Fruit fly (Drosophila melanogaster): ENCODE results near the gene CG16711.

CG16711 gene

dm6 chr3L:9718929-9719328 is 14.8 kb downstream of the CG16711 start, which contains the start of the genes CG18178 and CG14174 (continued):
- TF ChIP-seq Oli (tag; optimal IDR thresholded peaks at IDR 0.05) (peak; percentile 68), br (optimal IDR thresholded peaks at IDR 0.05) (no peak), psq (GFP tag; optimal IDR thresholded peaks at IDR 0.05) (peak; percentile 12), rib (GFP tag; IDR thresholded peaks at IDR 0.05) (no peak), CG9797 (GFP tag; optimal IDR thresholded peaks at IDR 0.05) (peak; percentile 64), trh (GFP tag; optimal IDR thresholded peaks at IDR 0.05) (no peak), CG10274 (GFP tag; optimal IDR thresholded peaks at IDR 0.05) (no peak), onecut (GFP tag; IDR thresholded peaks at IDR 0.05) (peak; percentile 31; the same call in 1 of the 2 replicates), Ets65A (GFP tag) (peak; percentile 64), ci (GFP tag; IDR thresholded peaks at IDR 0.05) (peak; percentile 44; the same call in 1 of the 3 replicates), klu (GFP tag; IDR thresholded peaks at IDR 0.05) (no peak; the same call in 1 of the 2 replicates), Dll (GFP tag; IDR thresholded peaks at IDR 0.05; ENCODE audit: partially characterized antibody) (peak; percentile 66), cg (GFP tag; optimal IDR thresholded peaks at IDR 0.05) (no peak), pnt (GFP tag; optimal IDR thresholded peaks at IDR 0.05) (no peak), zen2 (GFP tag; IDR thresholded peaks at IDR 0.05; ENCODE audit: partially characterized antibody) (no peak), Dp (GFP tag; optimal IDR thresholded peaks at IDR 0.05) (peak; percentile 23), CG6272 (GFP tag; IDR thresholded peaks at IDR 0.05) (peak; percentile 52; the same call in 1 of the 2 replicates), her (GFP tag; optimal IDR thresholded peaks at IDR 0.05) (no peak), CG8924 (tag; optimal IDR thresholded peaks at IDR 0.05) (peak; percentile 80), CG1602 (GFP tag; optimal IDR thresholded peaks at IDR 0.05) (peak; percentile 71), CG33213 (GFP tag; optimal IDR thresholded peaks at IDR 0.05) (no peak), CG13424 (tag; optimal IDR thresholded peaks at IDR 0.05) (peak; percentile 85), Med (GFP tag) (peak; percentile 71), mam (GFP tag; optimal IDR thresholded peaks at IDR 0.05) (peak; percentile 29), NfI (GFP tag; optimal IDR thresholded peaks at IDR 0.05) (peak; percentile 76), mirr (GFP tag; optimal IDR thresholded peaks at IDR 0.05) (no peak), Hr51 (GFP tag; optimal IDR thresholded peaks at IDR 0.05) (peak in 1 of 2 experiments; percentile 71), CG43689 (GFP tag; IDR thresholded peaks at IDR 0.05) (no peak), Vsx1 (GFP tag; optimal IDR thresholded peaks at IDR 0.05) (no peak), pzg (GFP tag; optimal IDR thresholded peaks at IDR 0.05) (peak; percentile 47), CG17912 (GFP tag; optimal IDR thresholded peaks at IDR 0.05) (no peak), zen (tag; optimal IDR thresholded peaks at IDR 0.05) (peak; percentile 73), CG6791 (GFP tag; IDR thresholded peaks at IDR 0.05; ENCODE audit: partially characterized antibody) (no peak), CG7987 (GFP tag; optimal IDR thresholded peaks at IDR 0.05) (no peak), odd (GFP tag; optimal IDR thresholded peaks at IDR 0.05) (no peak), zfh1 (GFP tag; IDR thresholded peaks at IDR 0.05) (peak; percentile 70), vvl (GFP tag; IDR thresholded peaks at IDR 0.05) (peak; percentile 67), CG7357 (GFP tag; IDR thresholded peaks at IDR 0.05) (no peak), salm (tag; optimal IDR thresholded peaks at IDR 0.05) (no peak), ERR (GFP tag; optimal IDR thresholded peaks at IDR 0.05) (no peak), bowl (GFP tag; IDR thresholded peaks at IDR 0.05) (no peak), CG1024 (GFP tag; IDR thresholded peaks at IDR 0.05) (no peak), Pdp1 (GFP tag; optimal IDR thresholded peaks at IDR 0.05) (no peak), CG1832 (GFP tag; optimal IDR thresholded peaks at IDR 0.05) (no peak), CG11696 (GFP tag; IDR thresholded peaks at IDR 0.05) (no peak), CG5180 (GFP tag; optimal IDR thresholded peaks at IDR 0.05) (no peak), CG31365 (tag; optimal IDR thresholded peaks at IDR 0.05) (no peak), fu2 (GFP tag; optimal IDR thresholded peaks at IDR 0.05) (no peak), slou (GFP tag; optimal IDR thresholded peaks at IDR 0.05) (no peak), CG1647 (GFP tag; optimal IDR thresholded peaks at IDR 0.05) (no peak), CG10959 (GFP tag; IDR thresholded peaks at IDR 0.05) (no peak), CG4617 (GFP tag; optimal IDR thresholded peaks at IDR 0.05; ENCODE audit: borderline replicate concordance) (peak; percentile 69)

Measured in whole organism, embryonic.